Fruit fly (Drosophila melanogaster): Measurements from ENCODE around the gene Snoo.

Snoo gene

DNA sequence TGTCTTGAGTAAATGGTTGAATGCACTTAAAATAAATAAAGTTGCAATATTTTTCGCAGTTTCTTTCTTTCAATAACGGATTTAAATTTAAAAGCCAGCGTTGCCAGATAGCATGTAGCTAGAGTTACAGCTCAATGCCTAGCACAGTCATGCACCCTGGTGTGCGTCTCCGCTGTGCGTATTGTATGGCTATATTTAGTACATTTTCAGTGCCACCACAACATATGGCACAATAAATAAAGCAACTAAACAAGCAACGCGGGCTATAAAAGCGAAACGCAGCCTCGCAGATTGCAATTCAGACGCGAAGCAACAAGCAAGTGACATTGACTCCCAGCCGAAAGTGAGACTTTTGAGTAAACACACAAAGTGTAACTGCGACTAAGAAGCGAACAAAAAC is 14.7 kb upstream of the Snoo start, which contains the start of gene Sirup (continued):
- no peak for TF ChIP-seq CG2120 (GFP tag; optimal IDR thresholded peaks at IDR 0.05)
- TF ChIP-seq CG33213 (GFP tag; optimal IDR thresholded peaks at IDR 0.05): peak; percentile 62
- TF ChIP-seq pzg (GFP tag; optimal IDR thresholded peaks at IDR 0.05): peak; percentile 92
- no peak for TF ChIP-seq Hr3 (GFP tag; optimal IDR thresholded peaks at IDR 0.05)
- no peak for TF ChIP-seq CG15601 (tag; optimal IDR thresholded peaks at IDR 0.05)
- TF ChIP-seq ewg (GFP tag; optimal IDR thresholded peaks at IDR 0.05): no peak
- peak; percentile 80 for TF ChIP-seq Opbp (GFP tag; IDR thresholded peaks at IDR 0.05; ENCODE audit: partially characterized antibody)
- no peak for TF ChIP-seq dmrt99B (tag; optimal IDR thresholded peaks at IDR 0.05)
- peak; percentile 64; the same call in 1 of the 2 replicates for TF ChIP-seq CG42726 (GFP tag; IDR thresholded peaks at IDR 0.05; ENCODE audit: partially characterized antibody)
- no peak for TF ChIP-seq CG7963 (GFP tag; IDR thresholded peaks at IDR 0.05; ENCODE audit: partially characterized antibody)
- no peak for TF ChIP-seq Kr (GFP tag; optimal IDR thresholded peaks at IDR 0.05)
- TF ChIP-seq zf30C (GFP tag; optimal IDR thresholded peaks at IDR 0.05): no peak
- peak; percentile 63 for TF ChIP-seq Rfx (GFP tag; IDR thresholded peaks at IDR 0.05)
- TF ChIP-seq CG31441 (GFP tag; IDR thresholded peaks at IDR 0.05): no peak
- TF ChIP-seq schlank (tag; optimal IDR thresholded peaks at IDR 0.05): no peak
- TF ChIP-seq chn (GFP tag; optimal IDR thresholded peaks at IDR 0.05): no peak
- TF ChIP-seq CG1647 (GFP tag; optimal IDR thresholded peaks at IDR 0.05): no peak
- no peak for TF ChIP-seq hth (optimal IDR thresholded peaks at IDR 0.05)
- TF ChIP-seq CG10274 (GFP tag; optimal IDR thresholded peaks at IDR 0.05): no peak
- no peak for TF ChIP-seq Atf-2 (GFP tag; optimal IDR thresholded peaks at IDR 0.05)
- no peak for TF ChIP-seq D19B (GFP tag; optimal IDR thresholded peaks at IDR 0.05)
- TF ChIP-seq insv (GFP tag; optimal IDR thresholded peaks at IDR 0.05): peak in 1 of 2 experiments; percentile 19
- TF ChIP-seq CG13424 (tag; optimal IDR thresholded peaks at IDR 0.05): no peak
- TF ChIP-seq E2f2 (GFP tag; IDR thresholded peaks at IDR 0.05): peak; percentile 94
- TF ChIP-seq pan (optimal IDR thresholded peaks at IDR 0.05): no peak
- no peak for TF ChIP-seq pan (GFP tag; optimal IDR thresholded peaks at IDR 0.05 in 1 of 2, IDR thresholded peaks at IDR 0.05 in 1 of 2)
- TF ChIP-seq crp (GFP tag; optimal IDR thresholded peaks at IDR 0.05): peak; percentile 32 to 86
- no peak; the same call in 2 of the 3 replicates for TF ChIP-seq CG14050 (GFP tag; IDR thresholded peaks at IDR 0.05)
- TF ChIP-seq lola (GFP tag; optimal IDR thresholded peaks at IDR 0.05): no peak
- TF ChIP-seq CG15073 (GFP tag; optimal IDR thresholded peaks at IDR 0.05): no peak
- no peak for TF ChIP-seq CG30431 (GFP tag; optimal IDR thresholded peaks at IDR 0.05)
- TF ChIP-seq CG17802 (tag; optimal IDR thresholded peaks at IDR 0.05): no peak
- TF ChIP-seq ab (GFP tag; optimal IDR thresholded peaks at IDR 0.05): no peak
- TF ChIP-seq CG4328 (GFP tag; optimal IDR thresholded peaks at IDR 0.05): no peak
- no peak for TF ChIP-seq ase (GFP tag; IDR thresholded peaks at IDR 0.05)
- TF ChIP-seq Hr51 (GFP tag; optimal IDR thresholded peaks at IDR 0.05): no peak
- TF ChIP-seq org-1 (GFP tag; optimal IDR thresholded peaks at IDR 0.05): no peak
- no peak for TF ChIP-seq H2.0 (GFP tag; IDR thresholded peaks at IDR 0.05)
- no peak for TF ChIP-seq Scr (GFP tag; IDR thresholded peaks at IDR 0.05; ENCODE audit: partially characterized antibody)
- no peak for TF ChIP-seq CG33557 (GFP tag; optimal IDR thresholded peaks at IDR 0.05)
- peak; percentile 19; the same call in 1 of the 2 replicates for TF ChIP-seq ssp (GFP tag; IDR thresholded peaks at IDR 0.05)
- no peak for TF ChIP-seq run (tag; optimal IDR thresholded peaks at IDR 0.05)
- TF ChIP-seq Bteb2 (GFP tag; optimal IDR thresholded peaks at IDR 0.05): no peak
- no peak for TF ChIP-seq repo (GFP tag; optimal IDR thresholded peaks at IDR 0.05)
- no peak for TF ChIP-seq Oli (tag; optimal IDR thresholded peaks at IDR 0.05)
- no peak for TF ChIP-seq ac (GFP tag; optimal IDR thresholded peaks at IDR 0.05)
- no peak for TF ChIP-seq fd102C (GFP tag; optimal IDR thresholded peaks at IDR 0.05)
- no peak for TF ChIP-seq tin (GFP tag; optimal IDR thresholded peaks at IDR 0.05)
- TF ChIP-seq Fer1 (GFP tag; optimal IDR thresholded peaks at IDR 0.05): peak; percentile 9
- TF ChIP-seq CG18011 (GFP tag; optimal IDR thresholded peaks at IDR 0.05): no peak
- TF ChIP-seq CG12659 (GFP tag; optimal IDR thresholded peaks at IDR 0.05): peak; percentile 32

All from whole organism, embryonic.